Worm (Caenorhabditis elegans): Measurements from ENCODE around the gene T03G6.7.
A peak's percentile ranks its signal among the peaks of the same experiment; 100 is the strongest.

T03G6.7 gene

DNA sequence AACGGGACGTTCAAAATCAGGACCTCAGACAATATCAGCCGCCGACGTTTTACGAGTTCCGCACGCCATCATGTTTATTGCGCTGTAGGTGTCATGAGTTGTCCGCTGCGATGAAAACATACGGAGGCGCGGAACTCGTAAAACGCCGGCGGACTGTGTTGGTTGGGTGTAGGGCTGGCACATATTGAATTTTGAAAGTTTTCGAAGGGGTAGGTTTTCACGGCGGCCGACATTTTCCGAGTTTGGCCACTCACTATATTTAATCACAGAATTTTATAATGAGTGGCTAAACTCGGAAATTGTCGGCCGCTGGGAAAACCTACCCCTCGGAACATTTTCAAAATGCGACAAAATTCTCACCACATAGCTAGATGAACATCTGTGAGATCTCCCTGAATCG, 32.3 kb downstream of the T03G6.7 start:
- no peak for TF ChIP-seq nhr-11 (tag; optimal IDR thresholded peaks at IDR 0.05)
- TF ChIP-seq C38D4.7 (GFP tag; optimal IDR thresholded peaks at IDR 0.05): no peak
- TF ChIP-seq ceh-34 (tag; optimal IDR thresholded peaks at IDR 0.05): no peak
- no peak for TF ChIP-seq ceh-48 (tag; optimal IDR thresholded peaks at IDR 0.05)
- TF ChIP-seq K02D7.2 (tag; optimal IDR thresholded peaks at IDR 0.05): no peak
- TF ChIP-seq nfya-1 (tag; optimal IDR thresholded peaks at IDR 0.05): no peak
- no peak for TF ChIP-seq ztf-16 (tag; optimal IDR thresholded peaks at IDR 0.05)
- TF ChIP-seq hlh-6 (tag; optimal IDR thresholded peaks at IDR 0.05): no peak
- no peak for TF ChIP-seq hlh-30 (tag; optimal IDR thresholded peaks at IDR 0.05; ENCODE audit: insufficient read depth)
- no peak for TF ChIP-seq F13H6.1 (tag; optimal IDR thresholded peaks at IDR 0.05)
- TF ChIP-seq eyg-1 (tag; optimal IDR thresholded peaks at IDR 0.05): no peak
- no peak for TF ChIP-seq elt-4 (tag; optimal IDR thresholded peaks at IDR 0.05)
- no peak for TF ChIP-seq ceh-45 (GFP tag; IDR thresholded peaks at IDR 0.05)
- no peak for TF ChIP-seq ceh-6 (GFP tag; optimal IDR thresholded peaks at IDR 0.05)
- no peak for TF ChIP-seq ceh-14 (tag; optimal IDR thresholded peaks at IDR 0.05)
- no peak for TF ChIP-seq ceh-19 (GFP tag; optimal IDR thresholded peaks at IDR 0.05)
- TF ChIP-seq nhr-232 (tag; optimal IDR thresholded peaks at IDR 0.05): no peak

DNA sequence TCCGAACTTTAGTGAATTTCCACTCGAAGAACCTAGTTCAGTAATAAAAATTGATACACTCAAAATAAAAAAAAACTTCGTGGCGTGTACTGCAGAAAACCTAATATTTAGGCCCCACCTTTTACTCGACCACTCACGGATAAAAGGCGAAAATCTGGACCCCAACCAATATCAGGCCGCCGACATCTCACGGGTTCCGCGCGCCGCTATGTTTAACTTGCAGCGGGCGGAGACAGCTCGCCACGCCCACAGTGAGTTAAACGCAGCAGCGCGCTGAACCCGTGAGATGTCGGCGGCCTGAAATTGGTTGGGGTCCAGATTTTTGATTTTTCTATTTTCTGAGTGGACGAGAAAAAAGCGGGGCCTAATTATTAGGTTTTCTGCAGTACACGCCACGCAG, 39.0 kb downstream of the T03G6.7 start:
- TF ChIP-seq mec-3 (tag; optimal IDR thresholded peaks at IDR 0.05; ENCODE audit: borderline replicate concordance) (no peak), ztf-16 (tag; optimal IDR thresholded peaks at IDR 0.05) (no peak), nhr-11 (tag; optimal IDR thresholded peaks at IDR 0.05) (no peak), fax-1 (tag; optimal IDR thresholded peaks at IDR 0.05) (no peak), K02D7.2 (tag; optimal IDR thresholded peaks at IDR 0.05) (no peak), ttx-3 (tag; optimal IDR thresholded peaks at IDR 0.05) (no peak), nhr-232 (tag; optimal IDR thresholded peaks at IDR 0.05) (no peak), hlh-15 (tag; optimal IDR thresholded peaks at IDR 0.05) (no peak), C08G9.2 (tag; optimal IDR thresholded peaks at IDR 0.05) (no peak), madf-2 (tag; optimal IDR thresholded peaks at IDR 0.05) (no peak), fkh-10 (GFP tag; optimal IDR thresholded peaks at IDR 0.05) (no peak), hlh-8 (tag; optimal IDR thresholded peaks at IDR 0.05) (no peak), ceh-34 (tag; optimal IDR thresholded peaks at IDR 0.05) (no peak), ceh-30 (tag; optimal IDR thresholded peaks at IDR 0.05) (no peak), tbx-2 (tag; optimal IDR thresholded peaks at IDR 0.05) (no peak)

DNA sequence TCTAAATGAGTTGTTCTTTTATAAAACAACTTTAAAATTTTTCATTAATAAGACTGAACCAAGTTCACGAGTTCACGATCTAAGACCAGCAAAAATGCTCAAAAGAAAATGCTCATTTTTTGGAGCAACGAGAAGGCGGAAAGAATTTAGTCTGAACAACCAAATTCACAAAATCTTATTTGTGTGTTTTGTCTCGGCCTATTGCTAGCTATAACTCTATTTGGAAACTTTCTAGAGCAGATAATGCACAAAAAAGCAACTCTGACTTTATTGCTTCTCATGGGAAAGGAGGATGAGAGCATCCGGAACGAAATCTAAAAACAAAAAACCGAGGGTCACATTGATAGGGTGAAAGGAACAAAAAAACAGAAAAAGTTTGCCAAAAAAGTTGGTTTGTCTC, 46.7 kb downstream of the T03G6.7 start:
- TF ChIP-seq hlh-13 (GFP tag; optimal IDR thresholded peaks at IDR 0.05) (no peak), unc-42 (tag; optimal IDR thresholded peaks at IDR 0.05) (peak; percentile 41)

DNA sequence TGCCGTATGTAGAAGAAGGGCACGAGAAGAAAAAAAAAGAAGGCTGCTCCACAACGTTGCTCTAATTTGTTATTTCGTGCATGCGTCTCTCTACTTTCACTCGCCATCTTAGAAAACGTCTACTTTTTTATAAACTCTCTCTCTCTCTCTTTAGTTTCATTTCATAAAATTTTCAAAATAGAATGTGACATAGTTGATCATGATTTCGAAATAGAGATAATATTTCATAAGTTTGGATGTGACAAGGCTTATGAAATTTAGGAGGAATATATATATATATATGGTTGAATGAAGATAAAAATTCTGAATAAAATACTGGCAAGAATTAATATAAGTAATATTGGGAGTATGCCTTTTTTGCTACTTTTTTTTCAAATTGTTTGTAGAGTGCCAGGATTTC, 47.3 kb downstream of the T03G6.7 start:
- TF ChIP-seq che-1 (tag; optimal IDR thresholded peaks at IDR 0.05) (no peak), dve-1 (tag; optimal IDR thresholded peaks at IDR 0.05) (no peak), ceh-2 (tag; optimal IDR thresholded peaks at IDR 0.05) (no peak), mec-3 (tag; optimal IDR thresholded peaks at IDR 0.05; ENCODE audit: borderline replicate concordance) (no peak), npax-4 (tag; optimal IDR thresholded peaks at IDR 0.05) (no peak), nhr-232 (tag; optimal IDR thresholded peaks at IDR 0.05) (no peak), nfya-1 (tag; optimal IDR thresholded peaks at IDR 0.05) (no peak), odd-2 (tag; optimal IDR thresholded peaks at IDR 0.05) (no peak), C38D4.7 (GFP tag; optimal IDR thresholded peaks at IDR 0.05) (no peak), lin-11 (tag; optimal IDR thresholded peaks at IDR 0.05) (no peak), fax-1 (tag; optimal IDR thresholded peaks at IDR 0.05) (no peak), pqm-1 (tag; optimal IDR thresholded peaks at IDR 0.05) (no peak), sox-2 (GFP tag; IDR thresholded peaks at IDR 0.05) (no peak), unc-86 (tag; optimal IDR thresholded peaks at IDR 0.05) (no peak)

All from whole organism, late embryonic.